Fruit fly (Drosophila melanogaster) whole organism, adult: ENCODE measurements around the gene CG12713.

Source experiments
- CG12768 ChIP-seq: fragments of 200-800 bp; sonication (Bioruptor generic); optimal IDR thresholded peaks from 2 replicates; lab custom pipeline; 2017; ENCODE audit warnings: missing biosample characterization, missing genetic modification characterization, mild to moderate bottlenecking, moderate library complexity, missing genetic modification reagents
- CG14711 ChIP-seq: fragments of 200-800 bp; sonication (Bioruptor generic); optimal IDR thresholded peaks from 2 replicates; lab custom pipeline; 2018; ENCODE audit warnings: missing biosample characterization, mild to moderate bottlenecking, missing genetic modification characterization, moderate library complexity
- CG7045 ChIP-seq: fragments of 200-800 bp; sonication (Bioruptor generic); optimal IDR thresholded peaks from 2 replicates; lab custom pipeline; 2017; ENCODE audit warnings: missing biosample characterization, mild to moderate bottlenecking, missing genetic modification characterization
- Crg-1 ChIP-seq: fragments of 200-800 bp; sonication (Bioruptor generic); optimal IDR thresholded peaks from 2 replicates; lab custom pipeline; 2016; ENCODE audit warnings: missing biosample characterization, missing genetic modification characterization
- cic ChIP-seq: fragments of 200-800 bp; sonication (Bioruptor generic); optimal IDR thresholded peaks from 2 replicates; lab custom pipeline; 2017; ENCODE audit warnings: missing biosample characterization, mild to moderate bottlenecking, missing genetic modification characterization, moderate library complexity
- cnc ChIP-seq, 2 experiments: fragments of >200 bp; optimal IDR thresholded peaks; 2 replicates each; lab custom pipeline; 2017
- kay ChIP-seq: fragments of 200-800 bp; sonication (Bioruptor generic); peaks from one replicate; lab custom pipeline; 2016; ENCODE audit warnings: missing biosample characterization, missing genetic modification characterization, borderline replicate concordance
- ovo ChIP-seq: fragments of 200-800 bp; sonication (Bioruptor generic); optimal IDR thresholded peaks from 2 replicates; lab custom pipeline; 2016; ENCODE audit warnings: missing biosample characterization, missing genetic modification characterization

dm6 chr3L:15785368-15785767, 46.9 kb upstream of the CG12713 start:
- TF ChIP-seq kay (GFP tag; lab: Kevin White, UChicago), result no peak
- no peak for TF ChIP-seq CG7045 (GFP tag; lab: Kevin White, UChicago)
- TF ChIP-seq Crg-1 (GFP tag; lab: Kevin White, UChicago), result no peak
- TF ChIP-seq cic, result no peak
- no peak for TF ChIP-seq CG14711
- no peak for TF ChIP-seq ovo (GFP tag; lab: Kevin White, UChicago)
- TF ChIP-seq CG12768 (GFP tag; lab: Kevin White, UChicago), result no peak
- no peak for TF ChIP-seq cnc (optimal IDR thresholded peaks at IDR 0.05; lab: Kevin White, UChicago)
